Worm (Caenorhabditis elegans): ENCODE results near the gene cutl-23.
A peak's percentile ranks its signal among the peaks of the same experiment; 100 is the strongest.

Gene cutl-23

ce11 chrIII:5798747-5799146, 28.8 kb downstream of the cutl-23 start, which contains the start of gene ceh-10:
Gene ceh-10 (plus strand): TSS chrIII:5799047.
- TF ChIP-seq klf-2 (GFP tag; conservative IDR thresholded peaks at IDR 0.05) (no peak), cog-1 (tag; optimal IDR thresholded peaks at IDR 0.05) (no peak), T22C8.4 (GFP tag; IDR thresholded peaks at IDR 0.05) (no peak), ref-1 (GFP tag; conservative IDR thresholded peaks at IDR 0.05) (no peak), ztf-23 (GFP tag; IDR thresholded peaks at IDR 0.05) (no peak), flt-1 (GFP tag; IDR thresholded peaks at IDR 0.05) (no peak), ztf-29 (GFP tag; IDR thresholded peaks at IDR 0.05) (no peak), med-1 (GFP tag; optimal IDR thresholded peaks at IDR 0.05; ENCODE audit: insufficient read depth) (no peak), tab-1 (GFP tag; IDR thresholded peaks at IDR 0.05) (no peak)

DNA sequence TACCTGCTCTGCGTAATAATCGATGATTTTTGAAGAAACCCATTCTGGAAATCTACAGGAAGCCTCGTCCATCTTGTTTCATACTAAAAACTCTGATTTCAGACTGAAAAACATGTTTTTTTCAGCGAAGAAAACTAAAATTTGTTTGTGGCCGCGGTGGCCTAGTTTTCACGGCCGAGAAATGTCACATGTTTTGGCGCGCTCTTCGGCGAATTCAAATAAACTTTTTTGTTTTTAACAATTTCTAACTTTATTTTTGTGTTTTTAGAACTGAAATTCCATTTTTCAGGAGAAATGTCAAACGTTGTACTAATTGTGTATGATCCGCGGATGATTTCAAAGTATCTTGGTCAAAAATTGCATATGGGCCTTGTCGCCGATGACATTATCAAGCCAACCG, 33.0 kb downstream of the cutl-23 start, which contains the start of the genes polq-1 and him-10:
Gene polq-1 (minus strand): TSS at position 190 of the 400 bp plus-strand sequence.
Gene him-10 (plus strand): TSS at position 290 of the 400 bp plus-strand sequence.
- TF ChIP-seq flt-1 (GFP tag; IDR thresholded peaks at IDR 0.05) (no peak), T22C8.4 (GFP tag; IDR thresholded peaks at IDR 0.05) (no peak), ztf-23 (GFP tag; IDR thresholded peaks at IDR 0.05) (no peak), tab-1 (GFP tag; IDR thresholded peaks at IDR 0.05) (no peak), cog-1 (tag; optimal IDR thresholded peaks at IDR 0.05) (no peak), ref-1 (GFP tag; conservative IDR thresholded peaks at IDR 0.05) (no peak)

DNA sequence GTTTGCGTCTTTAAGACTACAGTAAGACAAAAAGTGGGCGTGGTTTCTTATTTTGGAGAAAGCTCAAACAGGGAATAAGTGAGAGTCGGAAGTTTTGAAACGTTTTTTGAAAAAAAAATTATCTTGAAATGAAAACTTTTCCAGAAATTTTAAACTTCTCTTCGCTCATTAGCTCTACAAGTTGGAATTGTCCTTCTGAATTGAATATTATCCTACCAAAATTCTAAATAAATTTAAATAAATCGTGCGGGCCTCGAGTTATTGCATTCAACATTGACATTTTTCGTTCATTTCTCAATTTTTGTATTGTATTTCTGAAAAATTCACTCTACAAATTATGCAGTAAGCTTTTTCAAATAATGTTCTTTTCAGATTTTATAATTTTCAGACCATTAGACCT, 35.3 kb downstream of the cutl-23 start, which contains the start of gene R12B2.3:
Gene R12B2.3 (plus strand): TSS at position 301 of the 400 bp plus-strand sequence.
- no peak for TF ChIP-seq med-1 (GFP tag; optimal IDR thresholded peaks at IDR 0.05; ENCODE audit: insufficient read depth)

ce11 chrIII:5806720-5807119, 36.7 kb downstream of the cutl-23 start, which contains the start of gene R12B2.2:
Gene R12B2.2 (plus strand): TSS chrIII:5807020.
- TF ChIP-seq klf-2 (GFP tag; conservative IDR thresholded peaks at IDR 0.05) (no peak), T22C8.4 (GFP tag; IDR thresholded peaks at IDR 0.05) (no peak)

DNA sequence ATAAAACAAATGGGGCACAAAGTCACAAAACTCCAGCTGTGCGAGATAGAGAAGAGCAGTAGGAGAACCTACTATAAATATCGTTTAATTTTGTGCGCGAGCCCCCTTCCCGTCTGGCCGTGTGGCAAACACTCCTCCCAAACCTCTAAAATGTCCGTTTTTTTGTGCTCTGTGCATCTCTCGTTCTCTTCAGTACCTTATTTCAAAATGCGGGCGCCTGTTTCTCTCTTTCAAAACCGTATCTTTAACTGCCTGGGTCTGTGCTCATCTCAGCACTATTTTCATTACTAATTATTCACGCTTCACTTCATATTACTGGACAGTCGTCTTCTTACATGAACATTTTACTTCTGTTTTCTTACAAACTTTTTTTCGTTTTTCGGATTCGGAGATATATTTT, 40.0 kb downstream of the cutl-23 start:
- no peak for TF ChIP-seq med-1 (GFP tag; optimal IDR thresholded peaks at IDR 0.05; ENCODE audit: insufficient read depth)
- TF ChIP-seq ztf-29 (GFP tag; IDR thresholded peaks at IDR 0.05): no peak
- no peak for TF ChIP-seq flt-1 (GFP tag; IDR thresholded peaks at IDR 0.05)
- no peak for TF ChIP-seq klf-2 (GFP tag; conservative IDR thresholded peaks at IDR 0.05)
- no peak for TF ChIP-seq cog-1 (tag; optimal IDR thresholded peaks at IDR 0.05)
- TF ChIP-seq ref-1 (GFP tag; conservative IDR thresholded peaks at IDR 0.05): no peak

DNA sequence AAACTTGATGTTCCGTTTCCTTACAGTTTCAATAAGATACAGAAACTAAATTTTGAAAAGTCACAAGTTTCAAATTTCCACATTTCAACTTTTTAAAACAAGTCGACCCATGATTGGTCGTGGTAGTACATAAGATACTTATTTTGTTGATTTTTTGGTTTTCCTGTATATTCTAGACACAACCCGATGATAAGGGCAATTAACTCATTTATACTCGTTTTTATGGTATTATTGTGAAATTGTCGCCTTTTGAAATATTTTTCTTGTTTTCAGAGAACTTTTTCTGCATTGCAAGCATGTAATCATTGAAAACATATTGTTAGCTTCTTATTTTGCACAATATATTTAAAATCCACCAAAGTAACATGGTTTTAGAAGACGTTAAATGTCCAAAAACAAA, 42.0 kb downstream of the cutl-23 start:
- TF ChIP-seq med-1 (GFP tag; optimal IDR thresholded peaks at IDR 0.05; ENCODE audit: insufficient read depth): no peak
- TF ChIP-seq T22C8.4 (GFP tag; IDR thresholded peaks at IDR 0.05): no peak
- no peak for TF ChIP-seq ref-1 (GFP tag; conservative IDR thresholded peaks at IDR 0.05)
- TF ChIP-seq cog-1 (tag; optimal IDR thresholded peaks at IDR 0.05): no peak
- no peak for TF ChIP-seq ztf-23 (GFP tag; IDR thresholded peaks at IDR 0.05)
- TF ChIP-seq tab-1 (GFP tag; IDR thresholded peaks at IDR 0.05): no peak
- TF ChIP-seq klf-2 (GFP tag; conservative IDR thresholded peaks at IDR 0.05): no peak
- no peak for TF ChIP-seq flt-1 (GFP tag; IDR thresholded peaks at IDR 0.05)
- no peak for TF ChIP-seq ztf-29 (GFP tag; IDR thresholded peaks at IDR 0.05)

DNA sequence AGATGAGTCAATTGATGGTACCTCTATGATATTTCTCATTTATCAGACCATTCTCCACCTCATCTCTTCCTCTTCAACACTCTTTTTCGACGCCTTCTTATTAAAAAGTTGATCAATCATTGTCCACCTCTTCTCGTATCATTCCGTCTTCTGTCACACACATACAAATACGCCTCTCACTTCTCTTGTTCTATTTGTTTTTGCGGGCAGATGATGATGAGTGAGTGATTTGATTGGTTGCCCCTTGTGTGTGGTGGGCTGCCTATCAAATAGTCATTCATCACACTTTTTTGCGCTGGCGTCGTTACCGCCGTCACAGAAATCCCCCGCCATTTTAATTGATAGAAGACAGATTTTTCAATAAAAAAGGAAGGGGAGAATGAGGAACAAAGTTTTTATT, 42.7 kb downstream of the cutl-23 start:
- TF ChIP-seq cog-1 (tag; optimal IDR thresholded peaks at IDR 0.05) (no peak), tab-1 (GFP tag; IDR thresholded peaks at IDR 0.05) (no peak), klf-2 (GFP tag; conservative IDR thresholded peaks at IDR 0.05) (no peak), ref-1 (GFP tag; conservative IDR thresholded peaks at IDR 0.05) (no peak), ztf-23 (GFP tag; IDR thresholded peaks at IDR 0.05) (no peak), med-1 (GFP tag; optimal IDR thresholded peaks at IDR 0.05; ENCODE audit: insufficient read depth) (no peak), ztf-29 (GFP tag; IDR thresholded peaks at IDR 0.05) (no peak), T22C8.4 (GFP tag; IDR thresholded peaks at IDR 0.05) (no peak)

DNA sequence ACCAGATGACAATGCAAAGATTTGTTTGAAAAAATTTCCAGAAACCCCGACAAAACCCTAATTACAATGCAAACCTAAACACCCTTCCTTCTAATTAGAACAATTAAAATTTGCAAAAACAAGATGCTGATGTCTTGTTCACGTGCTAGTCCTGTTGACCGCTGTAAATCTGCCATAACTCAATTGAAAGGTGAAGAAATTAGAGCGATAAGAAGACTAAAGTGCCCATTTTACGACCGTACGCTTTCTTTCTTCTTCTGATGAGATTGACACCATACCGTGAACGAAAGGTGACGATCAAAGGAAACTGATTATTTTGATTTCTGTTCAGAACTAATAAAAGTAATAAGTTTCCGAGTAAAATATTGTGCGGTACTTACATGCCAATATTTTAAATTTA, 43.5 kb downstream of the cutl-23 start:
- TF ChIP-seq T22C8.4 (GFP tag; IDR thresholded peaks at IDR 0.05) (no peak), klf-2 (GFP tag; conservative IDR thresholded peaks at IDR 0.05) (no peak)

DNA sequence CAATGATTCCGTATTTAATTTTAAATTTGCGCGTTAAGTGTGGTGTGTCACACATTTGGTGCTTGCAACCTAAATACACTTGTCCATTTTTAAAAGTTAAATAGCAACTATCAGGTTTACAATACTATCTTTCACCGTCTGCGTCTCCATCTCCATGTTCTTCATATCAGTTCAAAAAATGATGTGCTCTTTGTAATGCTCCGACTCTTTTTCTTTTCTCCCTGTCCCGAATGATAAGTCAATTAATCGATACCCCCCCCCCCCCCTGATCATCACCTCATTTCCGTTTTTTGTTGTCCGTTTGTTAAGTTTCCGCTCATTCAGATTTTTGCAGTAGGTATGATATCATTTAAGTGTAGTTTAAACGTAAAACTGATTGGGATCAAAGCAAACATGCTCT, 44.1 kb downstream of the cutl-23 start:
- TF ChIP-seq ztf-29 (GFP tag; IDR thresholded peaks at IDR 0.05) (no peak), ztf-23 (GFP tag; IDR thresholded peaks at IDR 0.05) (no peak), flt-1 (GFP tag; IDR thresholded peaks at IDR 0.05) (no peak), ref-1 (GFP tag; conservative IDR thresholded peaks at IDR 0.05) (no peak)

DNA sequence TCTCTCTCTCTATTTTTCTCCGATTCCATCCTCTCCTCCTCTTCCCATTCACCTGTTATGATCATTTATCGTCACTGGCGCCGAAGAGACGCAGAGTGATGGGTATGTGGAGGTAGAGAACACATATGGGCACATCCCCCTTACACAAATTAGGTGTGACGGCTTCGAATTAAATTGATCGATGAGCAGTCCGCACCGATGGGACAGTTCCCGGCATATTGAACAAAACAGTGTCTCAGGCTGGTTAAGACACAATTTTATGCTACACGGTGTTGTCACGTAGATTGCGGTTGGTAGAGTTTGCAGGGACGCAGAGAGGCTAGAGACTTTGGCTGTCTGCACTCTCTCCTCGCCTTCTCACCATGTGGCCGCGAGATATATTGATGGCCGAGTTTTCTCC, 44.8 kb downstream of the cutl-23 start, which contains the start of gene R12B2.7:
Gene R12B2.7 (plus strand): TSS at position 247 of the 400 bp plus-strand sequence.
- TF ChIP-seq flt-1 (GFP tag; IDR thresholded peaks at IDR 0.05) (no peak), tab-1 (GFP tag; IDR thresholded peaks at IDR 0.05) (0 out of 2 replicates have a peak, but pooled peaks have one; percentile 28)

DNA sequence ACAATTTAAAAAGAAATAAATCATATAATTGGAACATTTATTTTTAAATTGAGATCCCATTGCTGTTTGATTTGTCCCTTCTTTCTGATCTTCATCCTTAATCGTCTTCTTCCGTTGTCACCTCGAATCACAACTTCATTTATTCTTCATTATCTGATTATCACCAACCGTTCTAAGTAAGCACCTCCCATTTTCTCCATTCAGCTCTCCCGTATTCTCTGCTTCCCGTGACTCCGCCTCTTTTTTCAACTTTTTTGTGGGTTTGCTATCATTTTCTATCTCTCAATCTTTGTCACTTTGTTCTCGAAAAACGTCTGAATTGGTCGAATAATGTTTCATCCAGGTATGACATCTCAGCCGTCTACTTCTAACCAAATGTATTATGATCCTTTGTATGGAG, 45.9 kb downstream of the cutl-23 start, which contains the start of gene sma-4:
Gene sma-4 (plus strand): TSS at position 301 of the 400 bp plus-strand sequence.
- TF ChIP-seq T22C8.4 (GFP tag; IDR thresholded peaks at IDR 0.05) (no peak), cog-1 (tag; optimal IDR thresholded peaks at IDR 0.05) (no peak), klf-2 (GFP tag; conservative IDR thresholded peaks at IDR 0.05) (no peak), med-1 (GFP tag; optimal IDR thresholded peaks at IDR 0.05; ENCODE audit: insufficient read depth) (no peak), ztf-29 (GFP tag; IDR thresholded peaks at IDR 0.05) (no peak), ref-1 (GFP tag; conservative IDR thresholded peaks at IDR 0.05) (no peak), flt-1 (GFP tag; IDR thresholded peaks at IDR 0.05) (no peak), tab-1 (GFP tag; IDR thresholded peaks at IDR 0.05) (no peak)

All from whole organism, midembryonic.